Worm (Caenorhabditis elegans) whole organism, L4/young adult: ENCODE measurements around the gene snap-29.

Experiments used
- W03F9.2 ChIP-seq: fragments of 150-350 bp; optimal IDR thresholded peaks from 2 replicates; lab custom pipeline; 2014; ENCODE audit warnings: missing biosample characterization, missing genetic modification characterization
- dao-5 ChIP-seq: sonication (generic microtip); optimal IDR thresholded peaks from 2 replicates; lab custom pipeline; 2016; ENCODE audit warnings: missing genotype, missing genetic modification characterization, moderate library complexity, missing compliant biosample characterization
- him-1 ChIP-seq: sonication (generic microtip); optimal IDR thresholded peaks from 2 replicates; lab custom pipeline; 2016; ENCODE audit warnings: missing genotype, missing genetic modification reagents, missing genetic modification characterization, missing compliant biosample characterization

snap-29 gene

DNA sequence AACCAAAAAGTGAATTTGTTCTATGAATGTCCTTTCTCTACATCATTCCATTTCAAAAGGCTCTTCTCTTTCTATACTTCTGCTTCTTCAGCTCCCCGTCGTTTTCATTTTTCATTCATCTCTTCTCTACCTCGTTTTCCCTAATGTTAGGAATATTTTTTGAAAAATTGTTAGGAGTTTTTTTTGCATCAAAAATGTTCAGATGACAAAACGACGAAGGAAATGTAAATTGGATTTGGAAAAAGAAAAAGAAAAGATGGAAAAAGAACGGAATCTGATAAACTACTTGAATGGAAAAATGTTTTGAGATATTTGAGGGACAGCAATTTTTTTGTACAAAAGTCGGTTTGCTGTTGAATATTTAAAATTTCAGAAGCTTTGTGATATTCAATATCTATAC is 31.3 kb upstream of the snap-29 start:
- TF ChIP-seq dao-5 (tag; lab: Kevin White, UChicago) (no peak), him-1 (no peak), W03F9.2 (no peak)

DNA sequence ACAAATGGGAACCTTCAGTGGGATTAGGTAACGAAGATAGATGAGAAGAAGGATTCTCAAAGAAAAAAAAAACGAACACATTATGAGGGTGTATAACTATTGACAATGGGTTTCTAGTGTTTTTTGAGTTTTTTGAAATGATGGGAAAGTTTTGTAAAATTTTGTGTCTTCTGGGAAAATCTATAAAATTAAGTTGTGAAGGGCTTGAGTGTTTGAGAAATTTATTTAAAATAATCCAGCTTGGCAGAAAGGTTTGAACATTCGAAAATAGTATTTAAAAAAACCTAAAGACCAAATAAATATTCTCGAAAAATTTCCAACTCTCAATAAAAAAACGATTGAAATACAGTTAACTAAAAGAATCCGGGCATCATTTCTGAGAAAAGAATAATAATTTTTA is 30.8 kb upstream of the snap-29 start:
- TF ChIP-seq him-1 (no peak), W03F9.2 (no peak), dao-5 (tag; lab: Kevin White, UChicago) (no peak)

DNA sequence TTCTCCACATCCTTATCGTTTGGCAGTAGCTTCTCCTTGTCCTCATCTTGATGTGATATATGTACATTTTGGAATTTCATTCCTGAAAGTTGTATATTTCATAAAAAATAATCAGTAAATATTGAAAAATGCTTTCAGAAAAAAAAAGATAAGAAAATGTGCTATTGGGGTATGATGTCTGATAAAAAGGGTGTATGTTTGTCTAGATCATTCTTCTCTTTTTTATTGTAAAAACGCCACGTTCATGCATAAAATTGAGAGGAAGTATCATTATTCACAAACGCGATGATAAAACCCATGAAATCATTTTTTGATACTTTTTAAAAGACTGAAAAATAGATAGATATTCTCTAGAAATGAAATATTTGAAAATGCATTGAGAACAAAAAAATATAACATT is 27.4 kb upstream of the snap-29 start:
- TF ChIP-seq W03F9.2 (no peak), dao-5 (tag; lab: Kevin White, UChicago) (no peak), him-1 (no peak)

DNA sequence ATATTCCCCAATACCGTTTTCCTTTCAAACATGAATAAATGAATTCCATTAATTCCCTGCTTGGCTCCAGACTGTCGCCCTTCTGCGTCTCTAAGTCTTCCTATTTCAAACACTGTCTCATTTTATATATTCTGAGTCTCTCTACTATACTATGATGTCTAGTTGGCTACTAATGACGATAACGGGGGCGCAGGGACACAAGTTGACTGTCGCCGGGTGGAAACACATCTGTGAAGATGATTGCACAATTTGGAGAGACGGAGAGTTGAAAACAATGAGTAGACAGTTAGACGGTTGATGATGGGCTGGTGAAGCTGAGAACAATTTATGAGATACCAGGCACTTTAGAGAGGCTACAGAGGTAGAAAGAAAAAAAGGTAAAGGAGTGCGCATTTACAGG is 26.6 kb upstream of the snap-29 start, which contains the start of gene sma-2:
sma-2 (plus strand) TSS at position 194 of the 400 bp plus-strand sequence.
- no peak for TF ChIP-seq W03F9.2
- TF ChIP-seq him-1 = no peak
- no peak for TF ChIP-seq dao-5 (tag; lab: Kevin White, UChicago)

DNA sequence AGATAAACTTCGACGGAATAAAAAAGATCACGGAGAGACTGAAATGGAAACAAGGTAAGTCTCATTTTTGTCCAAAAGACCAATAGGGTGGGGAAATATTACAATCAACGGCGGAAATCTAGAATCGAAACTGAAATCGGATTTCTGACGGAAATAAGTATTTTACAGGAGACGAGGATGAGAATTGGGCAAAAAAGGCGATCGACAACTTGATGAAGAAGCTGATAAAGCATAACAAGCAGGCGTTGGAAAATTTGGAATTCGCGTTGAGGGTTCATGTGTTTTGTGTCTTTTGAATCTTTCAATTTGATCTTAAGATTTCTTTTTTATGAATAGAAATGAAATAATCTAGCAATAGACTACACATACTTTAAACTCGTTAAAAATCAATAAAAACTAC is 25.4 kb upstream of the snap-29 start, which contains the start of gene ugtp-1:
ugtp-1 (minus strand) TSS at position 101 of the 400 bp plus-strand sequence.
- TF ChIP-seq him-1 = no peak
- TF ChIP-seq W03F9.2 = no peak
- no peak for TF ChIP-seq dao-5 (tag; lab: Kevin White, UChicago)

DNA sequence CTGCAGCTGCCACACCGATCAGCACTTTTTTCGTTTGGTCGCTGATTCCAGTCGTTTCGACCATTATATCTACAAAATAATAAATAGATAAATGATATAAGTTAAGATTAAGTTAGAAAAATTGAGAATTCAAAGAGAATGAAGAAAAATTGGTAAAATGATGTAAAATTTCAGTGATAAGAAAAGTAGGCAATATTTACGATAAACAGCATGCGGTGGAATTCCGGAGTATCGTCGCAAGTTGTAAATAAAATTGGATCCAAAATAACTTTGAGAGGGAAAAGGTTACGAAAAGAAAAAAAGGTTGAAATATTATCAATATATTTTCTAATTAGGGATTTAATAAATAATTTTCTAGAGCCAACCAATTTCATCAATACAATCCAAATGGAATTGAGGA is 21.4 kb upstream of the snap-29 start, which contains the start of gene tomm-70:
tomm-70 (minus strand) TSS at position 69 of the 400 bp plus-strand sequence.
- TF ChIP-seq W03F9.2 (no peak), dao-5 (tag; lab: Kevin White, UChicago) (no peak), him-1 (no peak)

DNA sequence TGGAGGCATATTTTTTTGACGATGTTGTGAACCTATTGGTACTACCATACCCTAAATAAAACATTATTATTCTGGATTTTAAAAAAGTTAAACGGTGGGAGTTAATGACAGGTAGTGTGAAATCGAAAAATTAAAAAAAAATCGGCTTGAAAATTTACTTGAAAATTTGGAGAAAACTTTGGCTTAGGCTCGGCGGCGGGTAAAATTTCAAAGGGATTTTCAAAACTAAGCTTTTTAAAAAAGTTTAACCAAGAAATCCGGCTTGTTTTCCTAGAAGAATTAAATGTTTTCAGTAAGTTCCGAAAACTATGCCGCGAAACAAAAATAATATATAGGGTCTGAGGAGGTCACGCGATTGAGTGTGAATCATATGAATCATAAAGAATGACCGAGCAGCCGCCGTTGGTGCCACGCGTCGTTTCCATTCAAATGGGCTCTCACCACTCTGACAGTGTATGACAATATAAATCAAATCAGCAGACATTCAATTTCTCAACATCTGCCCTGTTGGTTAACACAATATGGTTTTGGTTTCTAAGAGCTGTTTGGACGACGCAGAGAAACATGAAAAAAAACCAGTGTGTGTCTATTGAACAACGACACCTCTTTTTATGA is 14.9 kb upstream of the snap-29 start, which contains the start of gene aak-1:
aak-1 (minus strand) TSS at position 51 of the 615 bp plus-strand sequence.
- no peak for TF ChIP-seq him-1
- TF ChIP-seq W03F9.2 = no peak
- no peak for TF ChIP-seq dao-5 (tag; lab: Kevin White, UChicago)

DNA sequence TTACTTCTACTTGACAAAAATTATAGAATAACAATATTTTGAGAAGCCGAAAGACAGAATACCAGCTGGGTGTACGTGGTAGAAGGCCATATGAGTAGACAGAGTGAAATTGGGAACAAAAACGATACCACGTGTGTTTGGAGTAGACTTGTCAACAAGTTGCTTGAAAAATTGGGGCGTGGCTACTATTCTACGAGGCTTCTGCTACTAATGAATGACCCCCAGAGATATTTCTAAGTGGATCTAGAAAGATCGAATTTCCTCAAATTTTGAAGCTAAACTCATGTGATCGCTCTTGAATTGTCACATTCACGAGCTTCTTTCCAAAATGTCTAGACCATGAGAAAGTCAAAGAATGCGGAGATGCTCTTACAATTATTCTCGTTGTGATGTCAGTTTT is 14.0 kb upstream of the snap-29 start:
- no peak for TF ChIP-seq W03F9.2
- TF ChIP-seq dao-5 (tag; lab: Kevin White, UChicago) = no peak
- TF ChIP-seq him-1 = no peak

DNA sequence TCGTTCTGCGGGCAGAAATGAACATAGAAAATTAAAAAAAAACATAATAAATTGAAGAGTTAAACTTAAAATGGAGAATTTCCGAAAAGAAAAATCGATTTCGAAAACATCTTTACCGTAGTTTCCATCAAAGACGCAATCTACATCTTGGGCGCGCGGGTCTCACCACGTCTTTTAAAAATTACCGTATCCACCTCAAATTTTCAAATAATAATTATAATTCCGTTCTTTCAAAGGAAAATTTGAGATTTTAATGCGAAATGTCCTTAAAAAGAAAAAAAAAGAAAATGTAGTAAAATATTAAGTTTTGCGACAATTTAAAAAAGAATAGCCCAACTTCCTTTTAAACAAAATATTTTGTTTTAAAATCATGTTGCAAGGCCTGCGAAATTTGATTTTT is 12.9 kb upstream of the snap-29 start:
- TF ChIP-seq dao-5 (tag; lab: Kevin White, UChicago) (no peak), him-1 (no peak), W03F9.2 (no peak)

DNA sequence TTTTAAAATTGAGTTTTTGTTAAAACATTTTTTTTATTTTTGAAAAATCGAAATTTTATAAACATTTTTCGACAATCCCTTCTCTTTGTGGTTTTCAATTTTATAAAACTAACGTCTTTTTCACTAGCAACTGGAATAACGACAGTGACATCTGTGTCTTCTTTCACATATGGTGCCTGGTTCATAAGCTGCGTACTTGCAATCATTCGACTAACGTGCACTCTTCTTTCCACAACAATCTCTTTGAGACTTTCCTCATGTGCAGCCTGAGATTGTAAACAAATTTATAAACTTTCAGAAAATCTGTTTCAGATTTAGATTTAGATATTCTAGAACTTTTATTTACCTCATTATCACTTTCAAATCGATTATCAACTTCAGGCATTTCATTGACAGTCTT is 11.0 kb upstream of the snap-29 start:
- TF ChIP-seq dao-5 (tag; lab: Kevin White, UChicago) (no peak), W03F9.2 (no peak), him-1 (no peak)

DNA sequence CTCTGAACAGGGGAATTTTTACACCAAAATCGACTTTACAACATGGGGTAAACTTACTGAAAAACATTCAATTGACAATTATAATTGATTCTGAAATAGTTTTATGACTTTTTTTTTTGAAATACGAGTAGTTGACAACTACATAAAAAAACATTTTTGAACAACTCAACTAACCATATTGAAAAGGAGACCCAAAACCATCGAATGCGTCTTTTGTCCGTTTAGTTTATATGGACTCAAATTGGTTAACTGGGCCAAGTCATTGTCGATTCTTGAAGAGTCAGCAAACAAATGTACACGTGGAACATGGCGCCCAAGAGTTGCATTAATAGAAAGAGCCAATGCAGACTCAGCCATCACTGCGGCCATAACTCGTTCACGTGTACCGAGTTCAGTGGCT is 9.6 kb upstream of the snap-29 start:
- TF ChIP-seq W03F9.2 = no peak
- no peak for TF ChIP-seq dao-5 (tag; lab: Kevin White, UChicago)
- TF ChIP-seq him-1 = no peak

DNA sequence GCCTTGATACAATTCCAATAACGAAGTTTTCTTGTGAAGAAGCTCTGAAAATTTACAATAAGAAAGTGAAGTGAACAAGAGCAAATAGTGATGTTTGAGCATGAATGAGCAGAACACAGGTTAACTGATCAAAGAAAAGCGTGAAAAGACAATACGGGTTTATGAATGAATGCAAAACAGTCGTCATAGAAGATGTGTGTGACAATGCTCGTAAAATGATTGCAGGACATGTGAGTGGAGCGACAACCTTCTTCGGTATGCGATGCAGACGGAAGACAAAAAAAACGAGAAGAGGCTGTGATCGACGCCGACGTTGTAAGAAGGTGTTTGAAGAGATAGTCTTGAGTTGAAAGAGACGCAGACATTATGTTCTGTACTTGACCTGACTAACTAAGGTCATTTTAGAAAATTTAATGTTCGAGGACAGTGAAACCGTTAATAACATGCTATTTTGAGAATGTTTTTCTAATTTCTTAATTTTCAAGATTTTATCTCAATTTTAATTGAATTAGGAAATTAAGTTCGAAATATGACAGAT is 8.7 kb upstream of the snap-29 start, which contains the start of gene mig-22:
mig-22 (minus strand) TSS at position 51 of the 538 bp plus-strand sequence.
- no peak for TF ChIP-seq dao-5 (tag; lab: Kevin White, UChicago)
- TF ChIP-seq W03F9.2 = no peak
- no peak for TF ChIP-seq him-1

DNA sequence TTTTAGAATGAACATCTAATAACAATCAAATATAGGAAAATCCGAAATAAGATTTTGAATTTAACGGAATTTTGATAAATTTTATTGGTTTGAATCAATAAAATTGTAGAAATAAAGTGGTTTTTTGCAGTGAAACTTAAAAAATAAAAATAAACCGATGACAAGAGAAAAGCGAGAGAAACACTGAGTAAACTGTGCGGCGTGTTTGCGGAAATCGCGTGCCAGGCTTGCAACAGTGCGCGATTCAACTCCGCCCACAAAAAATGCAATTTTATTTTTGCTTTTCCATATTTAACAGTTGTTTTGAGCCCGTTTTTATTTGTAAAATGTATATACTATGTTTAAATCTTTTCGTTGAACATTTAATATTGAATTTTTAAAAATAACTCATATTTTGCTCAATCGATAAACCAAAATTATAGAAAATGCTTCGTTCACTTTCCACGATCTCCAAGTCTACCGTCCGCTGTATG is 8.1 kb upstream of the snap-29 start, which contains the start of gene mtss-1:
mtss-1 (plus strand) TSS at position 423 of the 473 bp plus-strand sequence.
- TF ChIP-seq W03F9.2 = peak; percentile 78
- peak; percentile 23 for TF ChIP-seq dao-5 (tag; lab: Kevin White, UChicago)
- peak; percentile 53 for TF ChIP-seq him-1

DNA sequence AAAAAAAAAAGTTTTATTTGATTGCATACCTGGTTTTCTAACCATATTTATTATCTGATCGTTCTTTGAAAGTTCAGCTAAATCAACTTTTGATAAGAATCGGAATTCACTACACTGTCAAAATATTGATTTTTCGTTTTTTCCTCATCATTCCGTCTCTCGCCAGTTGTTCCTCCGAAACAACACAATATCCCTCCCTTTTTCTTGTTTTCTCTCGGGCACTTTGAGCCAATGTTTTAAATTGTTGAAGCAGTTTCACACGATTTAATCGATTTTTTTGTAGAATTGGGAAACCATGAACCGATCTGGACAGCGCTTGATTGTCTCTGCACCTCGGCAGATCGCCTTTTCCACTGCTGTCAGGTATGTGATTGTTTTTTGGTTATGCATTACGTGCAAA is 6.8 kb upstream of the snap-29 start, which contains the start of gene K02D10.1:
K02D10.1 (plus strand) TSS at position 284 of the 400 bp plus-strand sequence.
- TF ChIP-seq W03F9.2 = no peak
- no peak for TF ChIP-seq dao-5 (tag; lab: Kevin White, UChicago)
- no peak for TF ChIP-seq him-1

DNA sequence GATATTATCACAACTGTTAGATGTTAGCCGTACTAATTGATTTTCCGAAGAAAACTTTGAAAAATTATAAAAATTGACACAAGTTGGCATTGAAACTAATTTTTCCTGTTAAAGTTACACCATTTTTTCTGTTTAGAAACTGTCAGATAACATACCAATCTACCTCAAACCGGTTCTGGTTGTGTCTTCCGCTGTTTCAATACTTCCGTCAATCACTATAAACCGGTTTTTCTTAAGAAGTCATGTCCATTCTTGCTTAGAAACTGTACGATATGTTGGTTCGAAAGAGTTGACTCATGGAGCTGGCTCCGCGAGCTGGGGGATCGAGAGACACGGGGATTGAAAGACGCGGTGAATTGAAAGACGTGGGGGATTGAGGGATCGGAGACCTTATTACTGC is 5.8 kb upstream of the snap-29 start:
- TF ChIP-seq him-1 = no peak
